Worm (Caenorhabditis elegans) whole organism, L2 larva: ENCODE measurements around the gene nhr-109.

ENCODE experiments used
- C34F6.9 ChIP-seq: fragments of 150-350 bp; optimal IDR thresholded peaks from 2 replicates; lab custom pipeline; 2014; ENCODE audit warnings: missing biosample characterization, missing genetic modification characterization
- F13H6.1 ChIP-seq: sonication (generic microtip); optimal IDR thresholded peaks from 2 replicates; lab custom pipeline; 2016; ENCODE audit warnings: missing genetic modification characterization, missing compliant biosample characterization
- R02D3.7 ChIP-seq: fragments of 150-350 bp; optimal IDR thresholded peaks from 2 replicates; lab custom pipeline; 2014; ENCODE audit warnings: missing biosample characterization, missing genetic modification characterization
- Y55F3AM.14 ChIP-seq: fragments of 200-800 bp; sonication (Bioruptor generic); optimal IDR thresholded peaks from 2 replicates; lab custom pipeline; 2018; ENCODE audit warnings: mild to moderate bottlenecking, missing genetic modification characterization, missing compliant biosample characterization
- ZK546.5 ChIP-seq: sonication (generic microtip); optimal IDR thresholded peaks from 2 replicates; lab custom pipeline; 2017; ENCODE audit warnings: missing biosample characterization, missing genetic modification characterization
- alr-1 ChIP-seq: fragments of 150-350 bp; optimal IDR thresholded peaks from 2 replicates; lab custom pipeline; 2014; ENCODE audit warnings: missing biosample characterization, missing genetic modification characterization
- ama-1 ChIP-seq: fragments of 150-350 bp; optimal IDR thresholded peaks from 2 replicates; lab custom pipeline; 2018; ENCODE audit warnings: inconsistent platforms
- blmp-1 ChIP-seq: sonication (generic microtip); optimal IDR thresholded peaks from 2 replicates; lab custom pipeline; 2017; ENCODE audit warnings: missing genetic modification characterization, mild to moderate bottlenecking, missing compliant biosample characterization, antibody characterized with exemption, moderate library complexity; ENCODE audit not compliant: insufficient read depth
- ceh-16 ChIP-seq: fragments of 150-350 bp; optimal IDR thresholded peaks from 2 replicates; lab custom pipeline; 2014; ENCODE audit warnings: missing biosample characterization, missing genetic modification characterization
- ceh-82 ChIP-seq: fragments of 150-350 bp; optimal IDR thresholded peaks from 2 replicates; lab custom pipeline; 2014; ENCODE audit warnings: missing biosample characterization, missing genetic modification characterization
- crh-2 ChIP-seq: sonication (generic microtip); optimal IDR thresholded peaks from 2 replicates; lab custom pipeline; 2017; ENCODE audit warnings: missing biosample characterization, missing genetic modification characterization
- dmd-4 ChIP-seq: sonication (generic microtip); optimal IDR thresholded peaks from 2 replicates; lab custom pipeline; 2017; ENCODE audit warnings: missing biosample characterization, missing genetic modification characterization
- egl-27 ChIP-seq: sonication (generic microtip); optimal IDR thresholded peaks from 3 replicates; lab custom pipeline; 2017; ENCODE audit warnings: missing biosample characterization, missing genetic modification reagents, missing genetic modification characterization
- elt-1 ChIP-seq: fragments of 150-350 bp; optimal IDR thresholded peaks from 2 replicates; lab custom pipeline; 2014; ENCODE audit warnings: missing biosample characterization, missing genetic modification characterization
- elt-3 ChIP-seq: sonication (generic microtip); optimal IDR thresholded peaks from 2 replicates; lab custom pipeline; 2017; ENCODE audit warnings: missing biosample characterization, missing genetic modification characterization
- fos-1 ChIP-seq: fragments of 150-350 bp; optimal IDR thresholded peaks from 2 replicates; lab custom pipeline; 2014; ENCODE audit warnings: missing biosample characterization, missing genetic modification characterization
- gmeb-1 ChIP-seq: fragments of 150-350 bp; optimal IDR thresholded peaks from 2 replicates; lab custom pipeline; 2014; ENCODE audit warnings: missing biosample characterization, missing genetic modification characterization
- lin-11 ChIP-seq: fragments of 150-350 bp; sonication (generic microtip); optimal IDR thresholded peaks from 2 replicates; lab custom pipeline; 2014; ENCODE audit warnings: missing biosample characterization, missing genetic modification characterization, inconsistent platforms, mixed read lengths
- lin-13 ChIP-seq: fragments of 150-350 bp; optimal IDR thresholded peaks from 2 replicates; lab custom pipeline; 2014; ENCODE audit warnings: missing biosample characterization, missing genetic modification reagents, missing genetic modification characterization
- lin-39 ChIP-seq: fragments of 150-350 bp; optimal IDR thresholded peaks from 2 replicates; lab custom pipeline; 2014; ENCODE audit warnings: missing biosample characterization, missing genetic modification reagents, missing genetic modification characterization
- mbf-1 ChIP-seq: sonication (generic microtip); optimal IDR thresholded peaks from 2 replicates; lab custom pipeline; 2017; ENCODE audit warnings: missing biosample characterization, missing genetic modification characterization
- nhr-10 ChIP-seq: sonication (generic microtip); optimal IDR thresholded peaks from 2 replicates; lab custom pipeline; 2017; ENCODE audit warnings: missing biosample characterization, missing genetic modification characterization
- nhr-11 ChIP-seq: fragments of 150-350 bp; optimal IDR thresholded peaks from 2 replicates; lab custom pipeline; 2014; ENCODE audit warnings: missing biosample characterization, missing genetic modification characterization
- nhr-12 ChIP-seq: fragments of 150-350 bp; optimal IDR thresholded peaks from 2 replicates; lab custom pipeline; 2014; ENCODE audit warnings: missing biosample characterization, missing genetic modification characterization
- nhr-21 ChIP-seq: fragments of 150-350 bp; optimal IDR thresholded peaks from 2 replicates; lab custom pipeline; 2014; ENCODE audit warnings: missing biosample characterization, missing genetic modification characterization
- nhr-23 ChIP-seq: fragments of 150-350 bp; optimal IDR thresholded peaks from 2 replicates; lab custom pipeline; 2014; ENCODE audit warnings: missing biosample characterization, missing genetic modification reagents, missing genetic modification characterization
- nhr-237 ChIP-seq: fragments of 150-350 bp; optimal IDR thresholded peaks from 2 replicates; lab custom pipeline; 2014; ENCODE audit warnings: missing biosample characterization, missing genetic modification characterization
- nhr-25 ChIP-seq: fragments of 150-350 bp; sonication (generic microtip); optimal IDR thresholded peaks from 3 replicates; lab custom pipeline; 2014; ENCODE audit warnings: missing biosample characterization, missing genetic modification characterization
- sem-4 ChIP-seq: fragments of 150-350 bp; optimal IDR thresholded peaks from 2 replicates; lab custom pipeline; 2014; ENCODE audit warnings: missing biosample characterization, missing genetic modification reagents, missing genetic modification characterization
- skn-1 ChIP-seq: sonication (generic microtip); optimal IDR thresholded peaks from 2 replicates; lab custom pipeline; 2017; ENCODE audit warnings: missing biosample characterization, missing genetic modification characterization
- sma-3 ChIP-seq: sonication (generic microtip); optimal IDR thresholded peaks from 2 replicates; lab custom pipeline; 2016; ENCODE audit warnings: missing genetic modification reagents, missing genetic modification characterization, missing compliant biosample characterization
- sma-9 ChIP-seq, 2 experiments: fragments of 150-350 bp in 1 of 2; sonication (generic microtip) in 1 of 2; optimal IDR thresholded peaks; 2 replicates each; lab custom pipeline; 2014 to 2016; ENCODE audit warnings: missing genetic modification characterization in 2 of 2, mild to moderate bottlenecking in 1 of 2, missing biosample characterization in 1 of 2, missing compliant biosample characterization in 1 of 2, missing genetic modification reagents in 1 of 2, moderate library complexity in 1 of 2
- snpc-4 ChIP-seq: fragments of 150-350 bp; optimal IDR thresholded peaks from 2 replicates; lab custom pipeline; 2014; ENCODE audit warnings: missing biosample characterization, missing genetic modification characterization
- unc-39 ChIP-seq: fragments of 150-350 bp; optimal IDR thresholded peaks from 2 replicates; lab custom pipeline; 2014; ENCODE audit warnings: missing biosample characterization, missing genetic modification characterization
- unc-62 ChIP-seq: fragments of 150-350 bp; optimal IDR thresholded peaks from 2 replicates; lab custom pipeline; 2014; ENCODE audit warnings: missing biosample characterization, missing genetic modification reagents, missing genetic modification characterization
- zag-1 ChIP-seq: fragments of 150-350 bp; optimal IDR thresholded peaks from 2 replicates; lab custom pipeline; 2014; ENCODE audit warnings: missing biosample characterization, missing genetic modification characterization
- ztf-4 ChIP-seq: fragments of 150-350 bp; optimal IDR thresholded peaks from 2 replicates; lab custom pipeline; 2014; ENCODE audit warnings: missing biosample characterization, missing genetic modification characterization

nhr-109 gene

DNA sequence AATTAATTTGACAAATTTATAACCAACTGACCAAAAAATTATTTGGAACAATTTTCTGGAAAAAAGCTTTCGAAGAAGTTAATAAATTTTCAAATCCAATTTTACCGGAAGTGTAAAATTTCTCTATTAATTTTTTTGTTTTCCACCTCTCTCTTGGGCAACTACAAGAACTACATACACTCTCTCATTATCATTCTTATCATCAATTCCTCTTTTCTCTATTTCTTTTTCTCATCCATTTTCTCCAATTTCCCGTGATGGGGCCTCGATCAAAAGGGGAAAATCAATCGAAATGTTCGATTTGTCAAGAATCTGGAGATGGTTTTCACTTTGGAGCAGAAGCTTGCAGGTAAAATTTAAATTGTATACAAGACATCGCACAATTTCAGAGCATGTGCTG, at the start of gene nhr-109:
TSS of gene nhr-109 (plus strand) at position 222 of the 400 bp plus-strand sequence.
- TF ChIP-seq snpc-4 (tag; lab: Kevin White, UChicago) (no peak), elt-3 (no peak), fos-1 (peak; percentile 42), lin-11 (no peak), Y55F3AM.14 (GFP tag; lab: Kevin White, UChicago) (no peak), alr-1 (no peak), gmeb-1 (peak; percentile 12), ama-1 (peak; percentile 3), nhr-21 (tag; lab: Kevin White, UChicago) (no peak), sem-4 (tag; lab: Kevin White, UChicago) (no peak), elt-1 (tag; lab: Kevin White, UChicago) (no peak), nhr-25 (tag; lab: Kevin White, UChicago) (no peak)
- TF ChIP-seq, all 48 proteins: peak for 3

DNA sequence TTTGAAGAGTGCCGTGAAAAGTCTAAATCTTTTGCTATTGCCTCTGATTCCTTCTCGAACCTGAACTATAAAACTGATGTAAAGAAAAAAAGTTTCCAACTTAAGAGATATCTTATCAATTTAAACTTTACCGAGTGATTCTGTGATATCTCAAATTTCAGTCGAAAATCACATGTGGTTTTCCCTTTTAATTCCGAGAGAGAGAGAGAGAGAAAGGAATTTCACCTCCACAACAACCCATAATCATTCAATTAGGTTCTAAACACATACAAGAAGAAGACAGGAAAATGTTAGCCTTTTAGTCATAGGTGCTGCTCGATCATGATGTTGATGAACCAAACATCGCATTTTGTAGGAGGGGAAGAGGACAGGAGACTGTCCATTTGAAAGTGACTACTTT, 42.1 kb upstream of the nhr-109 start:
- no peak for TF ChIP-seq gmeb-1
- TF ChIP-seq blmp-1, result peak; percentile 40
- no peak for TF ChIP-seq R02D3.7 (tag; lab: Kevin White, UChicago)
- no peak for TF ChIP-seq sma-3 (GFP tag; lab: Kevin White, UChicago)
- no peak for TF ChIP-seq lin-39 (tag; lab: Kevin White, UChicago)
- no peak for TF ChIP-seq dmd-4
- TF ChIP-seq, all 48 proteins: peak for 1

DNA sequence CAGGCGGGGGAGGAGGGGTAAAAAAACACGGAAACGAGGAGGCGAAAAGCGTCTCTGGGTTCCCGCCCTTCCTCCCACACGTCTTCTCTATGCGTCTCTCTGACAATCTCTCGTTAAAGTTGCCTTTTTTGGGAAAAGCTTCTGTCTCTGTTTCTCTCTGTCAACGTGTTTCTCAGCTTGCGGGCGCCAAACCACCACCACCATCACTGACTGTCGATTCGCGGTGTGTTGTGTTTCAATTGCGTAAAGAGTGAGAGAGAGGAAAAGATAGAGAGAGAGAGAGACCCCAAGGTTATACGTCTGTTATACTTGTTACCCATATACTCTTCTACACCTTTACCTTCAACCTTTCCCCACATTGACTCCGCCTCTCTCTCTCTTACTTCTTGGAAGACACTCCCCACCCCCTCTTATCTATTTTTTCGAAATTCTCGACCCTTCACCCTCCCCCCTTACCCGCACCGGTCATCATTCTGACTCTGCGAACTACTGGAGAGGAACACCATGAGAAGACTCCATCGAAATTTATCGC, 40.6 kb upstream of the nhr-109 start, which contains the start of gene mlt-7:
TSS of gene mlt-7 (plus strand) at position 482 of the 532 bp plus-strand sequence.
- TF ChIP-seq nhr-25 (tag; lab: Kevin White, UChicago) (peak; percentile 73), blmp-1 (peak; percentile 40), C34F6.9 (no peak)

DNA sequence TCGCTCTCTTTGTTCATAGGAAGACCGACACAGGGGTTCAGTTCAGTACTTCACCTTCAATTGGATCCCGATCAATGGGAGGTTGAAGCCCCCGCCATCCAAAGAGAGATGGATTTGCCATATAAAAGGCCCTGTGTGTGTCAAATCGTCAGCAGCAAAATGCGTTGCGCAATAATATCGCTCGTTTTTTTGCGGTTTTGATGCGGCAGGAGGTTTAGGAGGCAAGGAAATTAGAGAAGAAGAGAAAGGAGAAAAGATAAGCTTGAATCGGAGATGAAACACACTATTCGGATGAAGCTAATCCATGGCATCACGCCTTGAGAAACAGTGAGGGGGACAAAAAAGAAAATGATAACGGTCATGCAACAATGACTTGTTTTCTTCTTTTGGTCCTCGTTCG, 38.7 kb upstream of the nhr-109 start:
- no peak for TF ChIP-seq C34F6.9

DNA sequence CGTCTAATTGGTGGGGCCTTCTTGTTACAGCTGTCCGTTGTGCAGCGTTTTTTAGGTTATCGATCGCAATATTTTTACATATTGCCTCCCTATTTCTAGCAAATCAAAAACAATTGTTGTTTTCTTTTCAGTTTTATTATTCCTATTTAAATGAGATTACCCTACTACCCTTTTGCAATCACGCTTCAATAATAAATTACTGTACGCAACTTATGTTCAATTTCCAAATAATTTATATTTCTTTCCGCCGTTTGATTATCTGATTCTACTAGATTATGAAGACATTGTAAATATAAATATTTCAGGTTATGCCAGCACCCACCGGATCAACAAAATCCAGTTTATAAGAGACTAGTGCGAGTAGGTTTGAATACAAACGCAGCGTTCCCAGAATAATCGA, 27.8 kb upstream of the nhr-109 start, which contains the start of gene ZK430.5:
TSS of gene ZK430.5 (plus strand) at position 301 of the 400 bp plus-strand sequence.
- TF ChIP-seq ceh-82 (tag; lab: Kevin White, UChicago), result no peak
- no peak for TF ChIP-seq zag-1 (tag; lab: Kevin White, UChicago)
- TF ChIP-seq nhr-21 (tag; lab: Kevin White, UChicago), result no peak
- no peak for TF ChIP-seq sma-9 (GFP tag; optimal IDR thresholded peaks at IDR 0.05; lab: Kevin White, UChicago)
- no peak for TF ChIP-seq sma-9 (tag; optimal IDR thresholded peaks at IDR 0.05; lab: Kevin White, UChicago)
- TF ChIP-seq ama-1, result no peak
- no peak for TF ChIP-seq ceh-16
- TF ChIP-seq R02D3.7 (tag; lab: Kevin White, UChicago), result no peak
- no peak for TF ChIP-seq Y55F3AM.14 (GFP tag; lab: Kevin White, UChicago)
- no peak for TF ChIP-seq lin-11
- no peak for TF ChIP-seq mbf-1 (tag; lab: Kevin White, UChicago)
- no peak for TF ChIP-seq dmd-4
- no peak for TF ChIP-seq nhr-25 (tag; lab: Kevin White, UChicago)
- TF ChIP-seq nhr-11 (tag; lab: Kevin White, UChicago), result no peak
- TF ChIP-seq C34F6.9, result no peak
- TF ChIP-seq sem-4 (tag; lab: Kevin White, UChicago), result no peak

DNA sequence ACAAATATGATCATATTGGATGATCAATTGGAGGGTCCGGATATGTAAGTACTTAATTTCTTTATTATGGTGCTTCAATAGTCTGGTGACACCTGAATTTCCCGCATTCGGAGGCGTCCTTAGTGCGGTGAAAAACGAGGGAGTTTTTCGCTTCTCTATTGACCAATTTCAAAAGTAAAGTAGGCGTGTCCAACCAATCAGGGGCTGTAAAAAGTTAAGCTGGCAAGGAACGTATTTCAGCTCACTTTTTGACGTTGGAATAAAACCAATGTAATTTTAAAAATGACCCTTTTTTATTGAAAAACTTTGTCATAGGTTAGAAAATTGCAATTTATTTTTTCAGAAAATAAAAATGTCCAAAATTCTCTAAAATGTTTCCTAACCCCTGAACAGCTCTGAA, 23.5 kb upstream of the nhr-109 start:
- TF ChIP-seq nhr-10 (tag; lab: Kevin White, UChicago) (no peak), ceh-16 (no peak), egl-27 (tag; lab: Kevin White, UChicago) (no peak), lin-13 (no peak), ama-1 (no peak)

DNA sequence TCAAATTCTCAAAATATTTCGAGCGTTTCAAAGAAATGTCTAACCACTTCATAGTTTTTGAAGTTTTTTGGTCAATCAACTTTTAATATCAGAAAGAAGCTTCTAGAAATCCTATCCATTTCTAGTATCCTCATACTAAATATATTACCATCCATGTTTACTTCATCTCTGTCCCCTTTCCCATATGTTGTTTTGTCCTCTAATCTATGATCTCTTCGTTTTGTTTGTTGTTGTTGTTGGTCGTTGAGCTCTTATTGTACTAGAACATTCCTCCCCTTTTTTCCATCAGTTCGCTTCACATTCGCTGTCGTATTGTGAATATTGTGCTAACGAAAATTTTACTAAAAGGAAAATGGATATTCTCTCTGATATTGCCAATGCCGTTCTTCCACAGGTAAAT, 15.8 kb upstream of the nhr-109 start, which contains the start of gene sod-5:
TSS of gene sod-5 (plus strand) at position 301 of the 400 bp plus-strand sequence.
- TF ChIP-seq F13H6.1 (tag; lab: Kevin White, UChicago), result no peak
- TF ChIP-seq lin-39 (tag; lab: Kevin White, UChicago), result no peak
- no peak for TF ChIP-seq R02D3.7 (tag; lab: Kevin White, UChicago)
- TF ChIP-seq nhr-25 (tag; lab: Kevin White, UChicago), result no peak
- TF ChIP-seq nhr-23 (tag; lab: Kevin White, UChicago), result no peak
- TF ChIP-seq skn-1 (tag; lab: Kevin White, UChicago), result no peak
- TF ChIP-seq alr-1, result no peak
- TF ChIP-seq fos-1, result no peak
- TF ChIP-seq crh-2 (tag; lab: Kevin White, UChicago), result no peak
- no peak for TF ChIP-seq blmp-1
- TF ChIP-seq unc-39, result no peak
- no peak for TF ChIP-seq elt-3
- TF ChIP-seq unc-62, result no peak
- no peak for TF ChIP-seq ZK546.5 (tag; lab: Kevin White, UChicago)
- no peak for TF ChIP-seq nhr-237
- TF ChIP-seq ztf-4 (tag; lab: Kevin White, UChicago), result no peak
- TF ChIP-seq nhr-11 (tag; lab: Kevin White, UChicago), result no peak
- no peak for TF ChIP-seq nhr-12 (tag; lab: Kevin White, UChicago)
- no peak for TF ChIP-seq zag-1 (tag; lab: Kevin White, UChicago)
